Fruit fly (Drosophila melanogaster) whole organism, embryonic: ENCODE measurements around the gene Strip.

Source experiments
- B-H2 ChIP-seq: fragments of 200-800 bp; sonication (Bioruptor generic); optimal IDR thresholded peaks from 2 replicates; lab custom pipeline; 2018; ENCODE audit warnings: missing biosample characterization, mild to moderate bottlenecking, missing genetic modification characterization
- CG1024 ChIP-seq: fragments of 200-800 bp; sonication (Bioruptor generic); IDR thresholded peaks from 2 replicates; pipeline ENCODE4 v1.3.6; 2022; ENCODE audit warnings: missing biosample characterization, missing genetic modification characterization
- CG10979 ChIP-seq: fragments of 200-800 bp; sonication (Bioruptor generic); optimal IDR thresholded peaks from 2 replicates; lab custom pipeline; 2018; ENCODE audit warnings: missing biosample characterization, mild to moderate bottlenecking, missing genetic modification characterization, moderate library complexity
- CG11093 ChIP-seq: fragments of 200-800 bp; sonication (Bioruptor generic); IDR thresholded peaks from 3 replicates; pipeline ENCODE4 v1.3.6; 2022; ENCODE audit warnings: missing biosample characterization, missing genetic modification characterization
- CG13424 ChIP-seq: fragments of 200-800 bp; sonication (Bioruptor generic); optimal IDR thresholded peaks from 2 replicates; lab custom pipeline; 2019; ENCODE audit warnings: missing biosample characterization, mild to moderate bottlenecking, missing genetic modification characterization, moderate library complexity
- CG15479 ChIP-seq: fragments of 200-800 bp; sonication (Bioruptor generic); optimal IDR thresholded peaks from 3 replicates; lab custom pipeline; 2019; ENCODE audit warnings: missing biosample characterization, mild to moderate bottlenecking, missing genetic modification characterization, moderate library complexity
- CG18011 ChIP-seq: fragments of 200-800 bp; sonication (Bioruptor generic); optimal IDR thresholded peaks from 2 replicates; lab custom pipeline; 2017; ENCODE audit warnings: missing biosample characterization, missing genetic modification characterization, mild to moderate bottlenecking, moderate library complexity, missing genotype
- CG18764 ChIP-seq: fragments of 200-800 bp; sonication (Bioruptor generic); optimal IDR thresholded peaks from 3 replicates; lab custom pipeline; 2016; ENCODE audit warnings: missing biosample characterization, missing genetic modification characterization
- CG31388 ChIP-seq: fragments of 200-800 bp; sonication (Bioruptor generic); optimal IDR thresholded peaks from 2 replicates; lab custom pipeline; 2016; ENCODE audit warnings: missing biosample characterization, missing genetic modification characterization
- CG32772 ChIP-seq: fragments of 200-800 bp; sonication (Bioruptor generic); IDR thresholded peaks from 2 replicates; pipeline ENCODE4 v1.3.6; 2022; ENCODE audit warnings: missing biosample characterization, missing genetic modification characterization
- CG33557 ChIP-seq: fragments of 200-800 bp; sonication (Bioruptor generic); optimal IDR thresholded peaks from 2 replicates; lab custom pipeline; 2019; ENCODE audit warnings: missing biosample characterization, mild to moderate bottlenecking, missing genetic modification characterization, moderate library complexity
- CG3995 ChIP-seq: fragments of 200-800 bp; sonication (Bioruptor generic); optimal IDR thresholded peaks from 3 replicates; lab custom pipeline; 2016; ENCODE audit warnings: missing biosample characterization, missing genetic modification characterization
- CG42726 ChIP-seq: fragments of 200-800 bp; sonication (Bioruptor generic); IDR thresholded peaks from 2 replicates; pipeline ENCODE4 v1.3.6; 2022; ENCODE audit warnings: missing biosample characterization, missing genetic modification characterization; ENCODE audit not compliant: partially characterized antibody
- CG4360 ChIP-seq: fragments of 200-800 bp; sonication (Bioruptor generic); IDR thresholded peaks from 2 replicates; pipeline ENCODE4 v1.3.6; 2022; ENCODE audit warnings: missing biosample characterization, missing genetic modification characterization
- CG4707 ChIP-seq: fragments of 200-800 bp; sonication (Bioruptor generic); optimal IDR thresholded peaks from 2 replicates; lab custom pipeline; 2018; ENCODE audit warnings: missing biosample characterization, mild to moderate bottlenecking, missing genetic modification characterization, moderate library complexity
- CG4730 ChIP-seq: fragments of 200-800 bp; sonication (Bioruptor generic); IDR thresholded peaks from 2 replicates; pipeline ENCODE4 v1.3.6; 2022; ENCODE audit warnings: missing biosample characterization, missing genetic modification characterization
- CG9876 ChIP-seq: fragments of 200-800 bp; sonication (Bioruptor generic); optimal IDR thresholded peaks from 2 replicates; lab custom pipeline; 2016; ENCODE audit warnings: missing biosample characterization, missing genetic modification characterization
- CrebB ChIP-seq: fragments of 200-800 bp; sonication (Bioruptor generic); optimal IDR thresholded peaks from 3 replicates; lab custom pipeline; 2018; ENCODE audit warnings: missing biosample characterization, mild to moderate bottlenecking, missing genetic modification characterization
- Dad ChIP-seq: fragments of 200-800 bp; sonication (Bioruptor generic); optimal IDR thresholded peaks from 3 replicates; lab custom pipeline; 2016; ENCODE audit warnings: missing biosample characterization, missing genetic modification characterization
- Doc3 ChIP-seq: fragments of 200-800 bp; sonication (Bioruptor generic); IDR thresholded peaks from 3 replicates; pipeline ENCODE4 v1.3.6; 2022; ENCODE audit warnings: missing biosample characterization, missing genetic modification characterization; ENCODE audit not compliant: partially characterized antibody
- Hand ChIP-seq: fragments of 200-800 bp; sonication (Bioruptor generic); optimal IDR thresholded peaks from 2 replicates; lab custom pipeline; 2017; ENCODE audit warnings: mild to moderate bottlenecking, missing biosample characterization, missing genetic modification reagents, missing genetic modification characterization
- Nf-YA ChIP-seq: fragments of 200-800 bp; sonication (Bioruptor generic); IDR thresholded peaks from 2 replicates; pipeline ENCODE4 v1.3.6; 2022; ENCODE audit warnings: missing biosample characterization, missing genetic modification characterization
- Opbp ChIP-seq: fragments of 200-800 bp; sonication (Bioruptor generic); IDR thresholded peaks from 3 replicates; pipeline ENCODE4 v1.3.6; 2022; ENCODE audit warnings: missing biosample characterization, missing genetic modification characterization; ENCODE audit not compliant: partially characterized antibody
- Tbp ChIP-seq: fragments of >200 bp; optimal IDR thresholded peaks from 2 replicates; lab custom pipeline; 2018; ENCODE audit warnings: missing biosample characterization, missing genetic modification characterization
- Usf ChIP-seq: fragments of 200-800 bp; sonication (Bioruptor generic); optimal IDR thresholded peaks from 2 replicates; lab custom pipeline; 2017; ENCODE audit warnings: missing genotype, missing biosample characterization, missing genetic modification characterization
- amos ChIP-seq: fragments of 200-800 bp; sonication (Bioruptor generic); IDR thresholded peaks from 2 replicates; pipeline ENCODE4 v1.3.6; 2022; ENCODE audit warnings: missing biosample characterization, missing genetic modification characterization; ENCODE audit not compliant: partially characterized antibody
- ap ChIP-seq: fragments of 200-800 bp; sonication (Bioruptor generic); IDR thresholded peaks from 2 replicates; pipeline ENCODE4 v1.3.6; 2022; ENCODE audit warnings: missing biosample characterization, missing genetic modification characterization
- ara ChIP-seq: fragments of 200-800 bp; sonication (Bioruptor generic); IDR thresholded peaks from 2 replicates; pipeline ENCODE4 v1.3.6; 2022; ENCODE audit warnings: missing biosample characterization, missing genetic modification characterization
- ato ChIP-seq: fragments of 200-800 bp; sonication (Bioruptor generic); IDR thresholded peaks from 2 replicates; pipeline ENCODE4 v1.3.6; 2022; ENCODE audit warnings: missing biosample characterization, missing genetic modification characterization; ENCODE audit not compliant: partially characterized antibody
- bbx ChIP-seq: fragments of 200-800 bp; sonication (Bioruptor generic); IDR thresholded peaks from 2 replicates; pipeline ENCODE4 v1.3.6; 2022; ENCODE audit warnings: missing biosample characterization, missing genetic modification characterization; ENCODE audit not compliant: partially characterized antibody
- br ChIP-seq: fragments of >200 bp; optimal IDR thresholded peaks from 2 replicates; lab custom pipeline; 2017
- chm ChIP-seq: fragments of 200-800 bp; sonication (Bioruptor generic); IDR thresholded peaks from 2 replicates; pipeline ENCODE4 v1.3.6; 2022; ENCODE audit warnings: missing biosample characterization, missing genetic modification characterization
- da ChIP-seq: fragments of 200-800 bp; sonication (Bioruptor generic); optimal IDR thresholded peaks from 2 replicates; lab custom pipeline; 2016; ENCODE audit warnings: missing biosample characterization, missing genetic modification characterization
- dm ChIP-seq: fragments of 200-800 bp; sonication (Bioruptor generic); optimal IDR thresholded peaks from 3 replicates; lab custom pipeline; 2016; ENCODE audit warnings: missing biosample characterization, missing genetic modification characterization
- dmrt99B ChIP-seq: fragments of 200-800 bp; sonication (Bioruptor generic); optimal IDR thresholded peaks from 2 replicates; lab custom pipeline; 2018; ENCODE audit warnings: missing biosample characterization, mild to moderate bottlenecking, missing genetic modification characterization, moderate library complexity
- ftz-f1 ChIP-seq: fragments of 200-800 bp; sonication (Bioruptor generic); optimal IDR thresholded peaks from 2 replicates; lab custom pipeline; 2016; ENCODE audit warnings: missing biosample characterization, missing genetic modification characterization
- grau ChIP-seq: fragments of 200-800 bp; optimal IDR thresholded peaks from 3 replicates; lab custom pipeline; 2019; ENCODE audit warnings: missing biosample characterization, mild to moderate bottlenecking, missing genetic modification characterization, moderate library complexity
- gro ChIP-seq: fragments of 200-800 bp; sonication (Bioruptor generic); optimal IDR thresholded peaks from 2 replicates; lab custom pipeline; 2016; ENCODE audit warnings: missing biosample characterization, missing genetic modification characterization
- jumu ChIP-seq: fragments of 200-800 bp; sonication (Bioruptor generic); optimal IDR thresholded peaks from 3 replicates; lab custom pipeline; 2016; ENCODE audit warnings: missing biosample characterization, missing genetic modification characterization
- klu ChIP-seq: fragments of 200-800 bp; sonication (Bioruptor generic); IDR thresholded peaks from 2 replicates; pipeline ENCODE4 v1.3.6; 2022; ENCODE audit warnings: missing biosample characterization, missing genetic modification characterization
- knrl ChIP-seq: fragments of 200-800 bp; sonication (Bioruptor generic); IDR thresholded peaks from 3 replicates; pipeline ENCODE4 v1.3.6; 2022; ENCODE audit warnings: missing biosample characterization, missing genetic modification characterization; ENCODE audit not compliant: partially characterized antibody
- odd ChIP-seq: fragments of 200-800 bp; sonication (Bioruptor generic); optimal IDR thresholded peaks from 2 replicates; lab custom pipeline; 2017; ENCODE audit warnings: missing biosample characterization, mild to moderate bottlenecking, missing genetic modification characterization
- org-1 ChIP-seq: fragments of 200-800 bp; sonication (Bioruptor generic); optimal IDR thresholded peaks from 2 replicates; lab custom pipeline; 2017; ENCODE audit warnings: missing biosample characterization, missing genetic modification characterization
- p53 ChIP-seq: fragments of 200-800 bp; sonication (Bioruptor generic); optimal IDR thresholded peaks from 2 replicates; lab custom pipeline; 2016; ENCODE audit warnings: missing biosample characterization, missing genetic modification characterization
- pan ChIP-seq, 4 experiments: fragments of >200 bp in 3 of 4; fragments of 200-800 bp in 1 of 4; sonication (Bioruptor generic) in 1 of 4; optimal IDR thresholded peaks in 3 of 4; IDR thresholded peaks in 1 of 4; 2 replicates each; pipeline versions ENCODE4 v1.3.6 to Lab custom; 2017 to 2022; ENCODE audit warnings: missing biosample characterization in 2 of 4, missing genetic modification characterization in 2 of 4, mixed read lengths in 1 of 4
- ranshi ChIP-seq: fragments of 200-800 bp; sonication (Bioruptor generic); IDR thresholded peaks from 2 replicates; pipeline ENCODE4 v1.3.6; 2022; ENCODE audit warnings: missing biosample characterization, missing genetic modification characterization
- sr ChIP-seq: fragments of 200-800 bp; sonication (Bioruptor generic); IDR thresholded peaks from 3 replicates; pipeline ENCODE4 v1.3.6; 2022; ENCODE audit warnings: missing biosample characterization, missing genetic modification characterization
- ssp ChIP-seq: fragments of 200-800 bp; sonication (Bioruptor generic); IDR thresholded peaks from 2 replicates; pipeline ENCODE4 v1.3.6; 2022; ENCODE audit warnings: missing biosample characterization, missing genetic modification characterization
- stwl ChIP-seq: fragments of 200-800 bp; sonication (Bioruptor generic); optimal IDR thresholded peaks from 3 replicates; lab custom pipeline; 2018; ENCODE audit warnings: missing biosample characterization, mild to moderate bottlenecking, missing genetic modification characterization, moderate library complexity
- wek ChIP-seq: fragments of 200-800 bp; sonication (Bioruptor generic); optimal IDR thresholded peaks from 3 replicates; lab custom pipeline; 2018; ENCODE audit warnings: missing biosample characterization, mild to moderate bottlenecking, missing genetic modification characterization, moderate library complexity
- z ChIP-seq: fragments of 200-800 bp; sonication (Bioruptor generic); IDR thresholded peaks from 3 replicates; pipeline ENCODE4 v1.3.6; 2022; ENCODE audit warnings: missing biosample characterization, missing genetic modification characterization

The Strip gene

dm6 chr3L:3303087-3303526, 25.6 kb downstream of the Strip start, which contains the start of gene CG14968 (continued):
- TF ChIP-seq br (lab: Kevin White, UChicago) (no peak), jumu (GFP tag; lab: Kevin White, UChicago) (peak; percentile 66), chm (GFP tag; lab: Robert Waterston, UW) (peak; percentile 95), ranshi (GFP tag; lab: Robert Waterston, UW) (peak; percentile 97), grau (tag; lab: Kevin White, UChicago) (peak; percentile 94), stwl (tag; lab: Kevin White, UChicago) (no peak), ato (GFP tag; lab: Robert Waterston, UW) (no peak), Doc3 (no peak), B-H2 (GFP tag; lab: Kevin White, UChicago) (peak; percentile 87), CG4360 (GFP tag; lab: Robert Waterston, UW) (peak; percentile 67), Hand (GFP tag; lab: Kevin White, UChicago) (peak; percentile 86), Usf (GFP tag; lab: Kevin White, UChicago) (peak; percentile 76), CG9876 (GFP tag; lab: Kevin White, UChicago) (no peak), CG31388 (GFP tag; lab: Kevin White, UChicago) (peak; percentile 80), CG13424 (peak; percentile 96), klu (GFP tag; lab: Robert Waterston, UW) (peak; percentile 90), amos (GFP tag; lab: Robert Waterston, UW) (no peak), z (peak; percentile 62; the same call in 1 of the 3 replicates), CG10979 (tag; lab: Kevin White, UChicago) (peak; percentile 88), wek (GFP tag; lab: Kevin White, UChicago) (no peak), CrebB (tag; lab: Kevin White, UChicago) (peak; percentile 88), CG18011 (GFP tag; lab: Kevin White, UChicago) (peak; percentile 83), CG18764 (GFP tag; lab: Kevin White, UChicago) (peak; percentile 87), org-1 (GFP tag; lab: Kevin White, UChicago) (peak; percentile 71), CG42726 (GFP tag; lab: Robert Waterston, UW) (no peak), CG1024 (GFP tag; lab: Robert Waterston, UW) (peak; percentile 90), CG15479 (no peak), dm (GFP tag; lab: Kevin White, UChicago) (no peak), Nf-YA (GFP tag; lab: Robert Waterston, UW) (peak; percentile 92), p53 (GFP tag; lab: Kevin White, UChicago) (no peak), Dad (GFP tag; lab: Kevin White, UChicago) (peak; percentile 86), bbx (no peak), dmrt99B (tag; lab: Kevin White, UChicago) (peak; percentile 93), CG33557 (GFP tag; lab: Kevin White, UChicago) (peak; percentile 69), ssp (GFP tag; lab: Robert Waterston, UW) (peak; percentile 85), CG4730 (GFP tag; lab: Robert Waterston, UW) (peak; percentile 95), CG11093 (GFP tag; lab: Robert Waterston, UW) (peak; percentile 66; the same call in 2 of the 3 replicates), ftz-f1 (GFP tag; lab: Kevin White, UChicago) (peak; percentile 48), CG3995 (GFP tag; lab: Kevin White, UChicago) (peak; percentile 52), Tbp (no peak), CG4707 (GFP tag; lab: Kevin White, UChicago) (peak; percentile 74), ara (GFP tag; lab: Robert Waterston, UW) (peak; percentile 95), pan (optimal IDR thresholded peaks at IDR 0.05; lab: Kevin White, UChicago) (no peak), pan (GFP tag; optimal IDR thresholded peaks at IDR 0.05 in 1 of 2, IDR thresholded peaks at IDR 0.05 in 1 of 2) (peak in 1 of 2 experiments; percentile 98), Opbp (GFP tag; lab: Robert Waterston, UW) (no peak), knrl (GFP tag; lab: Robert Waterston, UW) (no peak), ap (GFP tag; lab: Robert Waterston, UW) (peak; percentile 95), sr (GFP tag; lab: Robert Waterston, UW) (peak; percentile 78), CG32772 (GFP tag; lab: Robert Waterston, UW) (peak; percentile 95), odd (GFP tag; lab: Kevin White, UChicago) (peak; percentile 88), gro (peak; percentile 75), da (GFP tag; lab: Kevin White, UChicago) (no peak)
